Worm (Caenorhabditis elegans): ENCODE results near the gene eif-2Balpha.

The eif-2Balpha gene

DNA sequence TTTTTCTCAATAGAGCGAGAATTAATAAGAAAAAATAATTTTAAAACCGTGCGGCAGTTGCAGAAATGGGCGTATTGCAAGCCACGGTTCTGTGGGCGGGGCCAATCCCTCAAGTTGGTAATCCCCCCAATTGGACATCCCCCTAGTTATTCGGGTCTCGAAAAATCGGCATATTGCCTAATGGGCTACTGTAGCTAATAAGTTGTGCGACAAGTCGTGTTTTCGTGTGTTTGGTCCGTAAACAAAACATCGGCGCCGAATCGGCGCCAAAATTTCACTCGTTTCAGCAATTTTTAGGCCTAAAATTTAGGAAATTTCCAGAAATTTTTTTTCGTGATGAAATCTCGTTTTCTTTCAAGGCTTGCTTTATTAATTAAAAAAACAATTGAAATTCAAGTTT is 38.6 kb upstream of the eif-2Balpha start (continued):
- no peak for TF ChIP-seq F49E8.2 (tag; optimal IDR thresholded peaks at IDR 0.05; ENCODE audit: insufficient read depth)
- no peak for TF ChIP-seq ztf-3 (GFP tag; optimal IDR thresholded peaks at IDR 0.05)
- TF ChIP-seq die-1 (tag; optimal IDR thresholded peaks at IDR 0.05): no peak
- TF ChIP-seq ztf-28 (GFP tag; IDR thresholded peaks at IDR 0.05): no peak
- TF ChIP-seq ztf-6 (GFP tag; IDR thresholded peaks at IDR 0.05): no peak
- TF ChIP-seq lin-40 (tag; optimal IDR thresholded peaks at IDR 0.05): no peak
- TF ChIP-seq efl-1 (GFP tag; optimal IDR thresholded peaks at IDR 0.05): peak; percentile 82
- TF ChIP-seq rpc-1 (optimal IDR thresholded peaks at IDR 0.05): no peak
- no peak for TF ChIP-seq rpc-1 (tag; optimal IDR thresholded peaks at IDR 0.05)
- peak; percentile 22 for TF ChIP-seq ztf-18 (tag; optimal IDR thresholded peaks at IDR 0.05)
- no peak for TF ChIP-seq cebp-1 (GFP tag; IDR thresholded peaks at IDR 0.05)
- TF ChIP-seq cebp-1 (tag; optimal IDR thresholded peaks at IDR 0.05): no peak
- peak; percentile 91 for TF ChIP-seq ceh-91 (GFP tag; IDR thresholded peaks at IDR 0.05)
- TF ChIP-seq ztf-26 (tag; optimal IDR thresholded peaks at IDR 0.05): no peak
- TF ChIP-seq tbp1 (GFP tag; optimal IDR thresholded peaks at IDR 0.05): no peak
- peak; percentile 89 for TF ChIP-seq lsl-1 (GFP tag; optimal IDR thresholded peaks at IDR 0.05)
- TF ChIP-seq ceh-100 (GFP tag; IDR thresholded peaks at IDR 0.05): peak; percentile 79

DNA sequence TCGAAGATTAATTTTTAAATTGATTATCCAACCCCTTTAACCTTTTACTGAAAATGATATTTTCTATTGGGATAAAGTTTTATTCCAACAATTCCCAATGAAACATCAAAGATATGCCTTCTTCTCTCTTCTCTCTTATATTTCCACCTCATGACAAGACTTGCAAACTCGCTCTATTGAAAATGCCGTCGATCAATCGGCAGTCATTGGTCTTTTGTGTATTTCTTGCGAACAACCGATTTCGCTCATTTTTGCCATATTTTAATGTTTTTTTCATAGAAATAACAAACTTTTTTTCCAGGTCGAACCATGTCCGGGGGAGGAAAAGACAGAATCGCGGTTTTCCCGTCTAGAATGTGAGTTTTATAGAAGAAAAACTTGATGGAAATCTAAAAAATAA is 35.1 kb upstream of the eif-2Balpha start, which contains the start of gene vha-14:
TSS of gene vha-14 (plus strand) at position 302 of the 400 bp plus-strand sequence.
- peak; percentile 63 for TF ChIP-seq nhr-80 (tag; optimal IDR thresholded peaks at IDR 0.05)
- no peak for TF ChIP-seq snpc-3.4 (tag; optimal IDR thresholded peaks at IDR 0.05)
- peak; percentile 39 for TF ChIP-seq attf-5 (GFP tag; optimal IDR thresholded peaks at IDR 0.05)
- peak; percentile 25 for TF ChIP-seq F23B12.7 (tag; optimal IDR thresholded peaks at IDR 0.05; ENCODE audit: insufficient read depth)
- TF ChIP-seq mcd-1 (GFP tag; IDR thresholded peaks at IDR 0.05): peak; percentile 38; the same call in 1 of the 2 replicates

DNA sequence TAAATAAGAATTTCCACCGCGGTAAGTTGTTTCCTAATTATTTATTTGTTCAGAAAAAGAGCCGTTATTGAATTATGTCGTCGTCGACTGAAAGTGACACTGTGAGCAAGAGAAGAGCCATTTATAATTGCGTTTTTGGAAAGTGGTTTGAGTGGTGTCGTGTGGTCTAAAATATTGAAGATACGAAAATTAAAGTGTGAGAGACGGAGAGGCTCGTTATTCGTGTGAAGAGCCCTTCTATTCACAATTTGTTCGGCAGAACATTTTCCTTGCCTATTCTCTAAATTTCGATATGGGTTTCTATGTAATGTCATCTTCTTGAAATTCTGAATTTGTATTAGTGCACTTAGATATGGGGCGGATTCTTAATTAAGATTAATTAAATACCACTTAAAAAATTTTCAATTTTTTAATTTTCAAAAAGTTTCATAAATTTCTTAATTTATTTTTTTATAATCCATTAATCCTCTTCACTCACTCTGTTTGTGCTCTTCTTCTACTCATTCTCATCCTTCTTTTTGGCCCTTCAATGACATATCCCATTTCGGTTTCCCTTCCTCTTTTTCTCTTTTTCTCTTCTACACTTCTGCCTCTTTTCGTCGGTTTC is 33.1 kb upstream of the eif-2Balpha start:
- TF ChIP-seq tlf-1 (GFP tag; optimal IDR thresholded peaks at IDR 0.05) (peak; percentile 77), B0019.2 (GFP tag; conservative IDR thresholded peaks at IDR 0.05) (0 out of 2 replicates have a peak, but pooled peaks have one; percentile 43), B0035.1 (tag; optimal IDR thresholded peaks at IDR 0.05) (peak; percentile 48), hsf-1 (GFP tag; IDR thresholded peaks at IDR 0.05) (peak; percentile 57; the same call in 1 of the 2 replicates), Y53G8AR.9 (GFP tag; conservative IDR thresholded peaks at IDR 0.05) (peak; percentile 70), nhr-27 (tag; optimal IDR thresholded peaks at IDR 0.05) (peak; percentile 65), let-607 (tag; optimal IDR thresholded peaks at IDR 0.05) (peak in 1 of 2 experiments; percentile 17), let-526 (GFP tag; IDR thresholded peaks at IDR 0.05) (no peak), nhr-179 (tag; optimal IDR thresholded peaks at IDR 0.05) (peak; percentile 4), ama-1 (optimal IDR thresholded peaks at IDR 0.05) (peak; percentile 41), ama-1 (GFP tag; optimal IDR thresholded peaks at IDR 0.05) (peak in 1 of 2 experiments; percentile 21), atf-7 (tag; optimal IDR thresholded peaks at IDR 0.05) (peak; percentile 51), him-1 (tag; optimal IDR thresholded peaks at IDR 0.05) (peak; percentile 38), lag-1 (GFP tag; IDR thresholded peaks at IDR 0.05) (no peak), hrde-1 (tag; optimal IDR thresholded peaks at IDR 0.05; ENCODE audit: borderline replicate concordance) (peak; percentile 58), repo-1 (tag; optimal IDR thresholded peaks at IDR 0.05) (peak; percentile 90), B0336.3 (GFP tag; IDR thresholded peaks at IDR 0.05) (peak; percentile 65), F37B4.10 (GFP tag; IDR thresholded peaks at IDR 0.05) (0 out of 2 replicates have a peak, but pooled peaks have one; percentile 54), akir-1 (GFP tag; optimal IDR thresholded peaks at IDR 0.05) (no peak), lin-26 (GFP tag; IDR thresholded peaks at IDR 0.05) (0 out of 2 replicates have a peak, but pooled peaks have one; percentile 21), K12H6.12 (tag; optimal IDR thresholded peaks at IDR 0.05) (peak; percentile 12), C17E4.6 (GFP tag; IDR thresholded peaks at IDR 0.05) (no peak), ceh-40 (GFP tag; IDR thresholded peaks at IDR 0.05) (0 out of 2 replicates have a peak, but pooled peaks have one; percentile 9), hmg-1.2 (GFP tag; IDR thresholded peaks at IDR 0.05) (peak; percentile 11), ceh-27 (GFP tag; optimal IDR thresholded peaks at IDR 0.05) (peak; percentile 74)

All from whole organism, young adult.